Worm (Caenorhabditis elegans) whole organism, L4 larva: ENCODE data around the gene K02D10.2.

Source experiments
- F37D6.2 ChIP-seq: sonication (generic microtip); optimal IDR thresholded peaks from 2 replicates; lab custom pipeline; 2016; ENCODE audit warnings: mild to moderate bottlenecking, missing genetic modification characterization, missing compliant biosample characterization
- F44E2.7 ChIP-seq: fragments of 200-800 bp; sonication (Bioruptor generic); IDR thresholded peaks from 2 replicates; pipeline ENCODE4 v2.1.2; 2022; ENCODE audit warnings: missing genetic modification characterization, missing compliant biosample characterization
- T26A8.4 ChIP-seq: fragments of 200-800 bp; sonication (Bioruptor generic); IDR thresholded peaks from 2 replicates; pipeline ENCODE4 v1.3.6; 2022; ENCODE audit warnings: missing genetic modification characterization, missing compliant biosample characterization
- Y105C5A.15 ChIP-seq: fragments of 200-800 bp; sonication (Bioruptor generic); IDR thresholded peaks from 2 replicates; pipeline ENCODE4 v1.3.6; 2022; ENCODE audit warnings: missing genetic modification characterization, missing compliant biosample characterization
- Y5F2A.4 ChIP-seq: fragments of 200-800 bp; sonication (Bioruptor generic); optimal IDR thresholded peaks from 2 replicates; lab custom pipeline; 2018; ENCODE audit warnings: mild to moderate bottlenecking, missing genetic modification characterization, missing compliant biosample characterization
- ZK337.2 ChIP-seq: fragments of 200-800 bp; sonication (Bioruptor generic); IDR thresholded peaks from 2 replicates; pipeline ENCODE4 v1.3.6; 2022; ENCODE audit warnings: missing genetic modification reagents, missing genetic modification characterization, missing compliant biosample characterization
- aha-1 ChIP-seq: fragments of 150-350 bp; peaks from one replicate; lab custom pipeline; 2014; ENCODE audit warnings: missing biosample characterization, missing genetic modification characterization
- aly-2 ChIP-seq: sonication (generic microtip); optimal IDR thresholded peaks from 2 replicates; lab custom pipeline; 2018; ENCODE audit warnings: missing biosample characterization, missing genetic modification characterization
- arid-1 ChIP-seq: fragments of 200-800 bp; sonication (Bioruptor generic); conservative IDR thresholded peaks from 2 replicates; pipeline ENCODE4 v1.3.6; 2022; ENCODE audit warnings: missing genetic modification reagents, missing genetic modification characterization, missing compliant biosample characterization
- ceh-20 ChIP-seq: fragments of 200-800 bp; sonication (Bioruptor generic); IDR thresholded peaks from 2 replicates; pipeline ENCODE4 v1.3.6; 2022; ENCODE audit warnings: missing genetic modification reagents, missing genetic modification characterization, missing compliant biosample characterization
- ceh-44 ChIP-seq: fragments of 200-800 bp; sonication (Bioruptor generic); IDR thresholded peaks from 2 replicates; pipeline ENCODE4 v1.3.6; 2022; ENCODE audit warnings: missing genetic modification reagents, missing genetic modification characterization, missing compliant biosample characterization
- ceh-62 ChIP-seq: sonication (generic microtip); optimal IDR thresholded peaks from 2 replicates; lab custom pipeline; 2017; ENCODE audit warnings: missing biosample characterization, missing genetic modification characterization
- ceh-82 ChIP-seq: sonication (generic microtip); optimal IDR thresholded peaks from 2 replicates; lab custom pipeline; 2017; ENCODE audit warnings: missing biosample characterization, missing genetic modification characterization
- ces-1 ChIP-seq: fragments of 150-350 bp; sonication (generic microtip); optimal IDR thresholded peaks from 4 replicates; lab custom pipeline; 2014; ENCODE audit warnings: missing biosample characterization, missing genetic modification reagents, missing genetic modification characterization
- ctbp-1 ChIP-seq: fragments of 200-800 bp; sonication (Bioruptor generic); IDR thresholded peaks from 2 replicates; pipeline ENCODE4 v1.3.6; 2022; ENCODE audit warnings: missing genetic modification reagents, missing genetic modification characterization, missing compliant biosample characterization
- daf-12 ChIP-seq: fragments of 150-350 bp; optimal IDR thresholded peaks from 2 replicates; lab custom pipeline; 2014; ENCODE audit warnings: missing biosample characterization, missing genetic modification reagents, missing genetic modification characterization
- daf-16 ChIP-seq, 3 experiments: sonication (generic microtip); optimal IDR thresholded peaks; 2 replicates each; lab custom pipeline; 2016 to 2017; ENCODE audit warnings: missing genetic modification characterization in 3 of 3, missing genetic modification reagents in 3 of 3, mild to moderate bottlenecking in 2 of 3, missing compliant biosample characterization in 2 of 3, missing biosample characterization in 1 of 3, moderate library complexity in 1 of 3
- dmd-6 ChIP-seq: fragments of 200-800 bp; sonication (Bioruptor generic); IDR thresholded peaks from 2 replicates; pipeline ENCODE4 v1.3.6; 2022; ENCODE audit warnings: missing genetic modification reagents, missing genetic modification characterization, missing compliant biosample characterization
- dmd-8 ChIP-seq: fragments of 200-800 bp; sonication (Bioruptor generic); IDR thresholded peaks from 2 replicates; pipeline ENCODE4 v1.3.6; 2022; ENCODE audit warnings: missing genetic modification characterization, missing compliant biosample characterization
- dpl-1 ChIP-seq: fragments of 150-350 bp; optimal IDR thresholded peaks from 2 replicates; lab custom pipeline; 2014; ENCODE audit warnings: missing biosample characterization, missing genetic modification reagents, missing genetic modification characterization
- duxl-1 ChIP-seq: sonication (generic microtip); optimal IDR thresholded peaks from 2 replicates; lab custom pipeline; 2016; ENCODE audit warnings: mild to moderate bottlenecking, missing genetic modification characterization, moderate library complexity, missing compliant biosample characterization; ENCODE audit not compliant: poor library complexity
- egl-43 ChIP-seq: fragments of 200-800 bp; sonication (Bioruptor generic); IDR thresholded peaks from 2 replicates; pipeline ENCODE4 v1.3.6; 2022; ENCODE audit warnings: missing genetic modification reagents, missing genetic modification characterization, missing compliant biosample characterization
- fkh-10 ChIP-seq: fragments of 150-350 bp; optimal IDR thresholded peaks from 2 replicates; lab custom pipeline; 2014; ENCODE audit warnings: missing biosample characterization, missing genetic modification reagents, missing genetic modification characterization
- gei-8 ChIP-seq: fragments of 200-800 bp; sonication (Bioruptor generic); optimal IDR thresholded peaks from 2 replicates; lab custom pipeline; 2018; ENCODE audit warnings: mild to moderate bottlenecking, missing genetic modification characterization, missing compliant biosample characterization
- hlh-11 ChIP-seq: fragments of 200-800 bp; sonication (Bioruptor generic); optimal IDR thresholded peaks from 2 replicates; lab custom pipeline; 2018; ENCODE audit warnings: mild to moderate bottlenecking, missing genetic modification characterization, missing compliant biosample characterization
- hlh-30 ChIP-seq: sonication (generic microtip); optimal IDR thresholded peaks from 2 replicates; lab custom pipeline; 2017; ENCODE audit warnings: antibody characterized with exemption, mild to moderate bottlenecking, missing genetic modification characterization, missing compliant biosample characterization; ENCODE audit not compliant: insufficient read depth
- hmg-1.1 ChIP-seq: fragments of 200-800 bp; sonication (Bioruptor generic); IDR thresholded peaks from 2 replicates; pipeline ENCODE4 v1.3.6; 2022; ENCODE audit warnings: missing genetic modification reagents, missing genetic modification characterization, missing compliant biosample characterization
- lin-13 ChIP-seq: fragments of 150-350 bp; optimal IDR thresholded peaks from 2 replicates; lab custom pipeline; 2014; ENCODE audit warnings: missing biosample characterization, missing genetic modification reagents, missing genetic modification characterization
- lin-15B ChIP-seq: fragments of 150-350 bp; sonication (generic microtip); optimal IDR thresholded peaks from 3 replicates; lab custom pipeline; 2014; ENCODE audit warnings: missing biosample characterization, missing genetic modification characterization
- lin-39 ChIP-seq: fragments of 150-350 bp; optimal IDR thresholded peaks from 2 replicates; lab custom pipeline; 2014; ENCODE audit warnings: missing biosample characterization, missing genetic modification reagents, missing genetic modification characterization
- lsy-2 ChIP-seq, 2 experiments: fragments of 150-350 bp in 1 of 2; sonication (generic microtip) in 1 of 2; optimal IDR thresholded peaks; 2 replicates each; lab custom pipeline; 2014 to 2017; ENCODE audit warnings: missing biosample characterization in 2 of 2, missing genetic modification characterization in 2 of 2
- mdt-29 ChIP-seq: fragments of 200-800 bp; sonication (Bioruptor generic); IDR thresholded peaks from 2 replicates; pipeline ENCODE4 v1.3.6; 2022; ENCODE audit warnings: missing genetic modification reagents, missing genetic modification characterization, missing compliant biosample characterization
- mxl-2 ChIP-seq: fragments of 200-800 bp; sonication (Bioruptor generic); conservative IDR thresholded peaks from 2 replicates; pipeline ENCODE4 v1.3.6; 2022; ENCODE audit warnings: missing genetic modification reagents, missing genetic modification characterization, missing compliant biosample characterization
- nhr-111 ChIP-seq: fragments of 200-800 bp; sonication (Bioruptor generic); optimal IDR thresholded peaks from 2 replicates; lab custom pipeline; 2018; ENCODE audit warnings: mild to moderate bottlenecking, missing genetic modification characterization, missing compliant biosample characterization
- nhr-237 ChIP-seq: sonication (generic microtip); optimal IDR thresholded peaks from 2 replicates; lab custom pipeline; 2017; ENCODE audit warnings: missing biosample characterization, missing genetic modification characterization
- nhr-28 ChIP-seq: fragments of 150-350 bp; optimal IDR thresholded peaks from 2 replicates; lab custom pipeline; 2014; ENCODE audit warnings: missing biosample characterization, missing genetic modification characterization
- nhr-42 ChIP-seq: fragments of 200-800 bp; sonication (Bioruptor generic); IDR thresholded peaks from 2 replicates; pipeline ENCODE4 v1.3.6; 2022; ENCODE audit warnings: missing genetic modification characterization, missing compliant biosample characterization
- nhr-48 ChIP-seq: sonication (generic microtip); optimal IDR thresholded peaks from 2 replicates; lab custom pipeline; 2016; ENCODE audit warnings: mild to moderate bottlenecking, missing genetic modification characterization, missing compliant biosample characterization
- nhr-6 ChIP-seq: fragments of 150-350 bp; optimal IDR thresholded peaks from 2 replicates; lab custom pipeline; 2014; ENCODE audit warnings: missing biosample characterization, missing genetic modification characterization
- nhr-77 ChIP-seq: fragments of 150-350 bp; optimal IDR thresholded peaks from 2 replicates; lab custom pipeline; 2014; ENCODE audit warnings: missing biosample characterization, missing genetic modification characterization
- pha-4 ChIP-seq, 2 experiments: fragments of 150-350 bp in 1 of 2; fragments of 200-800 bp in 1 of 2; sonication (Bioruptor generic) in 1 of 2; IDR thresholded peaks in 1 of 2; optimal IDR thresholded peaks in 1 of 2; 2 replicates each; pipeline versions ENCODE4 v1.3.6 to Lab custom; 2014 to 2022; ENCODE audit warnings: missing genetic modification characterization in 2 of 2, missing genetic modification reagents in 2 of 2, missing biosample characterization in 1 of 2, missing compliant biosample characterization in 1 of 2
- pqm-1 ChIP-seq: sonication (generic microtip); optimal IDR thresholded peaks from 2 replicates; lab custom pipeline; 2017; ENCODE audit warnings: missing biosample characterization, missing genetic modification characterization
- saeg-2 ChIP-seq: fragments of 200-800 bp; sonication (Bioruptor generic); IDR thresholded peaks from 2 replicates; pipeline ENCODE4 v1.3.6; 2022; ENCODE audit warnings: missing genetic modification reagents, missing genetic modification characterization, missing compliant biosample characterization
- sdz-12 ChIP-seq: fragments of 200-800 bp; sonication (Bioruptor generic); optimal IDR thresholded peaks from 2 replicates; lab custom pipeline; 2018; ENCODE audit warnings: mild to moderate bottlenecking, missing genetic modification characterization, missing compliant biosample characterization
- skn-1 ChIP-seq: fragments of 150-350 bp; optimal IDR thresholded peaks from 2 replicates; lab custom pipeline; 2014; ENCODE audit warnings: missing biosample characterization, missing genetic modification characterization
- spr-3 ChIP-seq: fragments of 200-800 bp; sonication (Bioruptor generic); optimal IDR thresholded peaks from 2 replicates; lab custom pipeline; 2018; ENCODE audit warnings: mild to moderate bottlenecking, missing genetic modification characterization, missing compliant biosample characterization
- vab-7 ChIP-seq: fragments of 200-800 bp; sonication (Bioruptor generic); IDR thresholded peaks from 2 replicates; pipeline ENCODE4 v1.3.6; 2022; ENCODE audit warnings: missing genetic modification reagents, missing genetic modification characterization, missing compliant biosample characterization
- zag-1 ChIP-seq: fragments of 150-350 bp; optimal IDR thresholded peaks from 2 replicates; lab custom pipeline; 2014; ENCODE audit warnings: missing biosample characterization, missing genetic modification characterization
- zip-2 ChIP-seq: fragments of 150-350 bp; optimal IDR thresholded peaks from 2 replicates; lab custom pipeline; 2014; ENCODE audit warnings: missing biosample characterization, missing genetic modification characterization
- ztf-11 ChIP-seq: fragments of 150-350 bp; optimal IDR thresholded peaks from 2 replicates; lab custom pipeline; 2014; ENCODE audit warnings: missing biosample characterization, missing genetic modification characterization
- ztf-7 ChIP-seq: fragments of 150-350 bp; optimal IDR thresholded peaks from 2 replicates; lab custom pipeline; 2014; ENCODE audit warnings: missing biosample characterization, missing genetic modification characterization

The K02D10.2 gene

DNA sequence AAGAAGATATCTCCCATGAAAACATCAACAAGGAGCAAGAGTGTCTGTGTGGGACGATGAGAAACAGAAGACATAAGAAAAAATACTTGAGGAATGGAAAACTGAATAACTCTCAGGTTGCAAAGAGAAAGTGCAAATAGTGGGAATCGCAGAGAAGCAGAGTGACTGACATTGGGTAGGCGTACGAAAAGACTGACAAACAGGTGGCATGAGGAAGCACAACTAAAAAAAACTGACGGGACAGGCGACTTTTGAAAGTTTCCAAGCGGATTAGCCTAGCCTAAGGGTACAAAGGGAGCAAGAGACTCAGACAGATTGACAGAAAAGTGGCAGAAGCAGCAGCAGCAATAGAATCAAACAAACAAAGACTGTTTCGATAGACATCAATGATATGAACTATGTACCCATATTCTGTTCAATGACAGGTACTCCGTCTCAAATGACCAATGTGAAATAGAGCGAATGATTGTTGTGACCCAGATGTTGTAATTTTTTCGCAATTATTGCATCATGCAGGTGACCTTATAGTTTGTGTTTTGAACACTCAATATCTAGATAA lies 36.7 kb downstream of the K02D10.2 start (continued):
- no peak for TF ChIP-seq ceh-44 (GFP tag; lab: Robert Waterston, UW)
- no peak for TF ChIP-seq dmd-8
- no peak for TF ChIP-seq aly-2 (tag; lab: Kevin White, UChicago)
- no peak for TF ChIP-seq nhr-6 (tag; lab: Kevin White, UChicago)
- TF ChIP-seq mdt-29 (GFP tag; lab: Robert Waterston, UW), result no peak
- TF ChIP-seq F37D6.2, result no peak
- no peak for TF ChIP-seq ceh-20 (GFP tag; lab: Robert Waterston, UW)
- peak; percentile 5 for TF ChIP-seq gei-8 (GFP tag; lab: Kevin White, UChicago)
- TF ChIP-seq ZK337.2 (GFP tag; lab: Robert Waterston, UW), result no peak
- TF ChIP-seq ceh-62 (tag; lab: Kevin White, UChicago), result no peak
- TF ChIP-seq nhr-237, result no peak
- no peak for TF ChIP-seq F44E2.7 (GFP tag; lab: Robert Waterston, UW)
- TF ChIP-seq daf-16 (GFP tag; optimal IDR thresholded peaks at IDR 0.05; lab: Kevin White, UChicago), result peak; percentile 12 to 92
- peak; percentile 27 for TF ChIP-seq daf-16 (tag; optimal IDR thresholded peaks at IDR 0.05; lab: Kevin White, UChicago)
- TF ChIP-seq dpl-1 (GFP tag; lab: Kevin White, UChicago), result no peak
- TF ChIP-seq nhr-77 (tag; lab: Kevin White, UChicago), result no peak
- TF ChIP-seq pqm-1 (tag; lab: Kevin White, UChicago), result no peak
- TF ChIP-seq skn-1, result no peak
- TF ChIP-seq daf-12 (tag; lab: Kevin White, UChicago), result no peak
- TF ChIP-seq ztf-7, result peak; percentile 79
- peak; percentile 79 for TF ChIP-seq dmd-6
- no peak for TF ChIP-seq lsy-2 (tag; optimal IDR thresholded peaks at IDR 0.05; lab: Kevin White, UChicago)
- no peak for TF ChIP-seq sdz-12 (GFP tag; lab: Kevin White, UChicago)
- no peak for TF ChIP-seq nhr-111 (GFP tag; lab: Kevin White, UChicago)
- no peak for TF ChIP-seq spr-3 (GFP tag; lab: Kevin White, UChicago)
- no peak for TF ChIP-seq nhr-42 (GFP tag; lab: Robert Waterston, UW)
- TF ChIP-seq saeg-2 (GFP tag; lab: Robert Waterston, UW), result 0 out of 2 replicates have a peak, but pooled peaks have one; percentile 67
- no peak for TF ChIP-seq zip-2 (tag; lab: Kevin White, UChicago)
- TF ChIP-seq hlh-11 (tag; lab: Kevin White, UChicago), result peak; percentile 86
- no peak for TF ChIP-seq hmg-1.1 (GFP tag; lab: Robert Waterston, UW)
- TF ChIP-seq T26A8.4 (GFP tag; lab: Robert Waterston, UW), result no peak
- no peak for TF ChIP-seq ctbp-1
- TF ChIP-seq zag-1 (tag; lab: Kevin White, UChicago), result no peak
- peak; percentile 66 for TF ChIP-seq nhr-48 (tag; lab: Kevin White, UChicago)
- TF ChIP-seq lin-39 (tag; lab: Kevin White, UChicago), result no peak
- TF ChIP-seq fkh-10 (GFP tag; lab: Kevin White, UChicago), result no peak
- TF ChIP-seq hlh-30, result peak; percentile 78
- TF ChIP-seq ztf-11 (tag; lab: Kevin White, UChicago), result no peak
- no peak for TF ChIP-seq ces-1 (GFP tag; lab: Kevin White, UChicago)
- no peak for TF ChIP-seq Y5F2A.4 (GFP tag; lab: Kevin White, UChicago)
- TF ChIP-seq aha-1, result peak; percentile 87
- TF ChIP-seq Y105C5A.15, result no peak
- TF ChIP-seq arid-1 (GFP tag; lab: Robert Waterston, UW), result no peak; the same call in 1 of the 2 replicates
- TF ChIP-seq duxl-1 (tag; lab: Kevin White, UChicago), result no peak
- no peak for TF ChIP-seq pha-4 (GFP tag; IDR thresholded peaks at IDR 0.05; lab: Robert Waterston, UW)
- peak; percentile 11 for TF ChIP-seq pha-4 (tag; optimal IDR thresholded peaks at IDR 0.05; lab: Kevin White, UChicago)
- TF ChIP-seq lin-15B (tag; lab: Kevin White, UChicago), result no peak
- peak; percentile 52 for TF ChIP-seq nhr-28 (tag; lab: Kevin White, UChicago)
- TF ChIP-seq vab-7, result 0 out of 2 replicates have a peak, but pooled peaks have one; percentile 19
- no peak for TF ChIP-seq mxl-2
- no peak for TF ChIP-seq egl-43 (GFP tag; lab: Robert Waterston, UW)
- no peak for TF ChIP-seq ceh-82 (tag; lab: Kevin White, UChicago)
- TF ChIP-seq lin-13, result peak; percentile 7
